Worm (Caenorhabditis elegans) whole organism, midembryonic: ENCODE data around the gene scl-12.

Experiments used
- T22C8.4 ChIP-seq: fragments of 200-800 bp; sonication (Bioruptor generic); IDR thresholded peaks from 2 replicates; pipeline ENCODE4 v1.3.6; 2022; ENCODE audit warnings: missing genetic modification characterization, missing compliant biosample characterization
- cog-1 ChIP-seq: sonication (generic microtip); optimal IDR thresholded peaks from 2 replicates; lab custom pipeline; 2016; ENCODE audit warnings: missing genetic modification characterization, missing compliant biosample characterization
- flt-1 ChIP-seq: fragments of 200-800 bp; sonication (Bioruptor generic); IDR thresholded peaks from 2 replicates; pipeline ENCODE4 v1.3.6; 2022; ENCODE audit warnings: missing genetic modification characterization, missing compliant biosample characterization
- klf-2 ChIP-seq: fragments of 200-800 bp; sonication (Bioruptor generic); conservative IDR thresholded peaks from 2 replicates; pipeline ENCODE4 v1.3.6; 2022; ENCODE audit warnings: missing genetic modification reagents, missing genetic modification characterization, missing compliant biosample characterization
- med-1 ChIP-seq: sonication (generic microtip); optimal IDR thresholded peaks from 2 replicates; lab custom pipeline; 2017; ENCODE audit warnings: missing genetic modification characterization, mild to moderate bottlenecking, missing compliant biosample characterization, antibody characterized with exemption, missing genetic modification reagents; ENCODE audit not compliant: insufficient read depth
- ref-1 ChIP-seq: fragments of 200-800 bp; sonication (Bioruptor generic); conservative IDR thresholded peaks from 2 replicates; pipeline ENCODE4 v1.3.6; 2022; ENCODE audit warnings: missing genetic modification reagents, missing genetic modification characterization, missing compliant biosample characterization
- tab-1 ChIP-seq: fragments of 200-800 bp; sonication (Bioruptor generic); IDR thresholded peaks from 2 replicates; pipeline ENCODE4 v1.3.6; 2022; ENCODE audit warnings: missing genetic modification characterization, missing compliant biosample characterization
- ztf-23 ChIP-seq: fragments of 200-800 bp; sonication (Bioruptor generic); IDR thresholded peaks from 2 replicates; pipeline ENCODE4 v1.3.6; 2022; ENCODE audit warnings: missing genetic modification reagents, missing genetic modification characterization, missing compliant biosample characterization
- ztf-29 ChIP-seq: fragments of 200-800 bp; sonication (Bioruptor generic); IDR thresholded peaks from 2 replicates; pipeline ENCODE4 v1.3.6; 2022; ENCODE audit warnings: missing genetic modification reagents, missing genetic modification characterization, missing compliant biosample characterization

scl-12 gene

DNA sequence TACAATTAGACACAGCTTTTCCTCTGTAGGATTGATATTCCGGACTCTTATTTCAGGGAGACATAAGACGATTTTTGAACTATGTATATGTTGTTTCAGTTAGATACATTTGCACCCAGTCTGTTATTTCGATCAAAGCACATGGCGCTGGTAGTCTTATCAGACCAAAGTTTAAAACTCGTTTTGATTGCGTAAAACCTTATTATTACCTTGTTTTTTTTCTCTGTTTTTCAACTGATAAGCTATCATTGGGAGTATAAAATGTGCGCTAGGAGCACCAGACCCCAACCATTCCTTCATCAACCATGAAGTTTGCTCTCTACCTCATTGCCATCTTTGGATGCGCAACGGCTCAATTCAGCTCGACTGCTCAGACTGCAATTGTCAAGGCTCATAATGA, at the start of gene scl-12:
TSS of gene scl-12 (plus strand) at position 301 of the 400 bp plus-strand sequence.
- no peak for TF ChIP-seq ztf-23 (GFP tag; lab: Robert Waterston, UW)
- no peak for TF ChIP-seq klf-2 (GFP tag; lab: Robert Waterston, UW)
- no peak for TF ChIP-seq cog-1 (tag; lab: Kevin White, UChicago)
- TF ChIP-seq T22C8.4 (GFP tag; lab: Robert Waterston, UW): no peak
- TF ChIP-seq med-1 (GFP tag; lab: Kevin White, UChicago): no peak
- TF ChIP-seq tab-1 (GFP tag; lab: Robert Waterston, UW): no peak

- no peak for TF ChIP-seq cog-1 (tag; lab: Kevin White, UChicago)
- TF ChIP-seq ref-1 (GFP tag; lab: Robert Waterston, UW): no peak
- no peak for TF ChIP-seq ztf-29
- TF ChIP-seq tab-1 (GFP tag; lab: Robert Waterston, UW): no peak
- TF ChIP-seq klf-2 (GFP tag; lab: Robert Waterston, UW): no peak
- no peak for TF ChIP-seq T22C8.4 (GFP tag; lab: Robert Waterston, UW)
- TF ChIP-seq flt-1 (GFP tag; lab: Robert Waterston, UW): no peak
- TF ChIP-seq ztf-23 (GFP tag; lab: Robert Waterston, UW): no peak
- no peak for TF ChIP-seq med-1 (GFP tag; lab: Kevin White, UChicago)
These were observed 45.5 kb upstream of the scl-12 start, which contains the start of gene Y39H10A.1 for ce11 chrV:3766904-3767303. TSS of gene Y39H10A.1 (plus strand) at chrV:3767204.

DNA sequence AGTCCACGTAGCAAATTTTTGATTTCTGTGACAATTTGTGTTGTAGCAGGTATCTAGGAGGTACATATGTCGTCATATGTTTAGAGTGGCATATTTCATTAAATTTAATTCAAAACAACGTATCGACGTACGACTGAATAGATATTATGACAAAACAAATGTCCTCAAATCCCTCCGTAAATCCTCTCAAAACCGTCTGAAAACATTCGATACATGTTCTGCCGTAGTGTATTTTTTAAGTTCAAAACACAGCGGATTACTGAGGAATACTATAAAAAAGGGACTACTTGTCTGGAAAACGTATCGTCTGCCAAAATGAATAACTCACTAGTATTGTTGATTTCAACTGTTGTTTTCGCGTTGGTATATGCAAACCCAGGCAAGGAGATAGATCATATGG, 44.1 kb upstream of the scl-12 start, which contains the start of gene R08E5.4:
TSS of gene R08E5.4 (plus strand) at position 301 of the 400 bp plus-strand sequence.
- no peak for TF ChIP-seq ref-1 (GFP tag; lab: Robert Waterston, UW)
- no peak for TF ChIP-seq cog-1 (tag; lab: Kevin White, UChicago)
- no peak for TF ChIP-seq tab-1 (GFP tag; lab: Robert Waterston, UW)
- no peak for TF ChIP-seq T22C8.4 (GFP tag; lab: Robert Waterston, UW)
- TF ChIP-seq ztf-23 (GFP tag; lab: Robert Waterston, UW): no peak
- TF ChIP-seq ztf-29: no peak
- TF ChIP-seq klf-2 (GFP tag; lab: Robert Waterston, UW): no peak
- TF ChIP-seq flt-1 (GFP tag; lab: Robert Waterston, UW): no peak

DNA sequence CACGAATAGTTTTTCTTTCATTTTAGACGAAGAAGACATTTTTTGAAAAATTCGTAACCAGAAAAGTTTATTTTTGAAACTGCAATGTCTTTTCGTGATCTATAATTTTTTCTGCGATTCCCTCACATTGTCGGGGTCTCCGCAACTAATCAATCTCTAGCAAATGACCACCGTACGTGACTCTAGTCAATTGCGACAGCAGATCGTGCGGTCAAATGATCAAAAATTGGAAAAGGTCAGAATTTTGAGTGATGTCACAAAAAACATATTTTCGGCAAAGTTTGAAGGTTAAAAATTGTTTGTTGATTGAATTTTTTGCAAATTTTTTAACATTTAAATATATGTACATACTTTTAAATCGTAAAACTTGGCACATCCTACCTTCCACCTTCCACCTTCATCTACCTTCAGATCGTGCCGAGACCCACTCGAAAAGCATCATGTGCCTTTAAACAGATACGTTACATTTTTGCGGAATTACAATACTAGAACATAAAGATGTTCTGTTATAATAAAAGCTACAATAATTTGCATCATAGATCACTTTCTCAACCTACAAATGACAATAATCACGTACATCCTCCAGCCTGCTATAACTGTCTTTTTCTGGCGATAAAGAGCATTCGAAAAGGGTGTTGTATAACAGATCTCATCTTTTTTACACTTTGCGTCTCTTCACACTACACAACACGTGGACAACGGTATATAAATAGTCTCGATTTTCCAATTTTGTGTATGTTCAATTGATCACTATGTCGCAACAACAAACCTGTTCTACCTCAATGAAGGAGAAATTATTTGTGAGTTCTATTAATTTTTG, 40.7 kb upstream of the scl-12 start, which contains the start of the genes R08E5.1 and rips-1:
TSS of gene R08E5.1 (minus strand) at position 82 of the 820 bp plus-strand sequence.
TSS of gene rips-1 (plus strand) at position 585 of the 820 bp plus-strand sequence.
- TF ChIP-seq klf-2 (GFP tag; lab: Robert Waterston, UW): no peak
- no peak for TF ChIP-seq ztf-23 (GFP tag; lab: Robert Waterston, UW)
- no peak for TF ChIP-seq cog-1 (tag; lab: Kevin White, UChicago)

DNA sequence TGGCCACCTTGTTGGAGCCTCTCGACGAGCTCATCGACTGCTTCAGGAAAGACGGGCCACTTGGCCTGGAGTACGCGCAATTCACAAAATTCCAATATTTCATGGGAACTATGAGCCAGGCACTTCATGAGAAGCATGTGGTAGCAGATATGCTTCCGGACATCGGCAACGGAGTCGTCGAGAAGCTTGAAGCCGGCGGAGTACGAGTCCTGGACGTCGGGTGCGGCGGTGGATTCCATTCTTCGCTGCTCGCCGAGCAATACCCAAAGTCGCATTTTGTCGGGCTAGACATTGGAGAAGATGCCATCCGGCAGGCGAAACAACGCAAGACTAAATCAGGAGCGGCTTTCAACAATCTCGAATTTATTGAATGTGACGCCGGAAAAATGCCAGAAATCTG, 38.8 kb upstream of the scl-12 start:
- TF ChIP-seq ztf-29 (no peak), med-1 (GFP tag; lab: Kevin White, UChicago) (no peak), ref-1 (GFP tag; lab: Robert Waterston, UW) (no peak), tab-1 (GFP tag; lab: Robert Waterston, UW) (no peak), klf-2 (GFP tag; lab: Robert Waterston, UW) (no peak), T22C8.4 (GFP tag; lab: Robert Waterston, UW) (no peak), flt-1 (GFP tag; lab: Robert Waterston, UW) (no peak), cog-1 (tag; lab: Kevin White, UChicago) (no peak), ztf-23 (GFP tag; lab: Robert Waterston, UW) (no peak)

ce11 chrV:3774653-3775052, 37.7 kb upstream of the scl-12 start:
- no peak for TF ChIP-seq tab-1 (GFP tag; lab: Robert Waterston, UW)
- TF ChIP-seq med-1 (GFP tag; lab: Kevin White, UChicago): no peak
- TF ChIP-seq flt-1 (GFP tag; lab: Robert Waterston, UW): no peak
- no peak for TF ChIP-seq klf-2 (GFP tag; lab: Robert Waterston, UW)
- no peak for TF ChIP-seq ztf-23 (GFP tag; lab: Robert Waterston, UW)
- no peak for TF ChIP-seq ref-1 (GFP tag; lab: Robert Waterston, UW)
- TF ChIP-seq ztf-29: no peak
- TF ChIP-seq T22C8.4 (GFP tag; lab: Robert Waterston, UW): no peak
- TF ChIP-seq cog-1 (tag; lab: Kevin White, UChicago): no peak

- TF ChIP-seq ztf-23 (GFP tag; lab: Robert Waterston, UW) (no peak), T22C8.4 (GFP tag; lab: Robert Waterston, UW) (no peak), cog-1 (tag; lab: Kevin White, UChicago) (no peak), ztf-29 (no peak), med-1 (GFP tag; lab: Kevin White, UChicago) (no peak), klf-2 (GFP tag; lab: Robert Waterston, UW) (no peak)
These were observed 36.3 kb upstream of the scl-12 start, which contains the start of gene cysl-3 for ce11 chrV:3776086-3776589. TSS of gene cysl-3 (minus strand) at chrV:3776136.

ce11 chrV:3776946-3777345, 35.4 kb upstream of the scl-12 start:
- no peak for TF ChIP-seq klf-2 (GFP tag; lab: Robert Waterston, UW)
- no peak for TF ChIP-seq ref-1 (GFP tag; lab: Robert Waterston, UW)
- TF ChIP-seq ztf-29: no peak
- no peak for TF ChIP-seq tab-1 (GFP tag; lab: Robert Waterston, UW)
- TF ChIP-seq flt-1 (GFP tag; lab: Robert Waterston, UW): no peak
- no peak for TF ChIP-seq med-1 (GFP tag; lab: Kevin White, UChicago)
- TF ChIP-seq T22C8.4 (GFP tag; lab: Robert Waterston, UW): no peak
- no peak for TF ChIP-seq ztf-23 (GFP tag; lab: Robert Waterston, UW)
- TF ChIP-seq cog-1 (tag; lab: Kevin White, UChicago): no peak
